Fruit fly (Drosophila melanogaster): ENCODE data around the gene CG33290.

CG33290 gene

DNA sequence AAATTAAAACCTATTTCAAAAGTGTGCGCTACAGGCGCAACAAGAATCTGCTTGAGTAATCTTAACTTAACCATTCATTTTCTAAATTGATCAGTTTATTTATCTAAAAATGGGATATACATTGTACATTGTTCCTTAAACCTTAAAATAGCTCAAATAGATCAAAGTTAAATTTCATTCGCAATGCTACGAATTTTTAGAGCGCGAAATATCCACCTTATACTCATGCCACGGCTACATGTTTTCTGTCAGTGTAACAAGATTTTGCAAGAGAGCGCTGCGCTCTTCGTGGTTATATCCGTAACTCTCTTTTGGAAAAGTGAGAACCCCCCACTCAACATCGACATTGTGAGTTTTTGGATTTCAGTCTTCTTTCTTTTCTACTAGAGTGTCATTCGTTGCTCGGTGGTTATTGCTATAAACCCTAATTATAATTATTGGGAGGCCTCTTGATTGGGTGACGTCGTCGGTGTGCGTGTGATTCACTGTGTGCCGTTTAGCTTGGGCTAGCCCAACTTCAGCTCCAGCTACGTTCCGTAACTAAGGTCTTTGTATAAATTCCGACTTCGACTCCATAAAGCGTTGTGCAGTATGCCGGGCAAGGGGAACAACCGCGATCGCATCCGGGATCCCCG lies 32.6 kb upstream of the CG33290 start (continued):
- TF ChIP-seq Meics (GFP tag; optimal IDR thresholded peaks at IDR 0.05) (peak; percentile 47), Oaz (GFP tag; IDR thresholded peaks at IDR 0.05) (no peak), Blimp-1 (GFP tag; optimal IDR thresholded peaks at IDR 0.05) (peak; percentile 29), CG11504 (tag; optimal IDR thresholded peaks at IDR 0.05) (peak; percentile 62), Doc3 (GFP tag; IDR thresholded peaks at IDR 0.05; ENCODE audit: partially characterized antibody) (no peak), CG17328 (GFP tag; IDR thresholded peaks at IDR 0.05) (peak; percentile 51), CG4854 (GFP tag; optimal IDR thresholded peaks at IDR 0.05) (peak; percentile 5), Rx (GFP tag; IDR thresholded peaks at IDR 0.05) (0 out of 2 replicates have a peak, but pooled peaks have one; percentile 27), CG4424 (GFP tag; optimal IDR thresholded peaks at IDR 0.05) (peak; percentile 18), Max (GFP tag; optimal IDR thresholded peaks at IDR 0.05) (peak; percentile 4), CG18262 (tag; optimal IDR thresholded peaks at IDR 0.05) (peak; percentile 52), BtbVII (GFP tag; optimal IDR thresholded peaks at IDR 0.05) (peak; percentile 53), Xbp1 (GFP tag; optimal IDR thresholded peaks at IDR 0.05) (peak; percentile 55), tin (GFP tag; optimal IDR thresholded peaks at IDR 0.05) (peak; percentile 50), CG8388 (GFP tag; optimal IDR thresholded peaks at IDR 0.05) (peak; percentile 46), CG5953 (GFP tag; IDR thresholded peaks at IDR 0.05) (no peak), az2 (GFP tag; optimal IDR thresholded peaks at IDR 0.05) (peak; percentile 23), CG8290 (GFP tag; optimal IDR thresholded peaks at IDR 0.05) (no peak), CG8290 (tag; optimal IDR thresholded peaks at IDR 0.05) (peak in 1 of 2 experiments; percentile 49), CG12155 (GFP tag; optimal IDR thresholded peaks at IDR 0.05) (peak; percentile 16), pum (GFP tag; optimal IDR thresholded peaks at IDR 0.05) (peak; percentile 8), dpn (GFP tag; optimal IDR thresholded peaks at IDR 0.05) (peak; percentile 29), CG5245 (GFP tag; optimal IDR thresholded peaks at IDR 0.05) (peak; percentile 14), sens (GFP tag) (peak; percentile 90), kni (GFP tag; optimal IDR thresholded peaks at IDR 0.05) (no peak), eyg (GFP tag; optimal IDR thresholded peaks at IDR 0.05) (no peak), gro (GFP tag; optimal IDR thresholded peaks at IDR 0.05) (peak; percentile 39), CG1792 (GFP tag; optimal IDR thresholded peaks at IDR 0.05) (peak; percentile 16), CG16813 (GFP tag; IDR thresholded peaks at IDR 0.05; ENCODE audit: partially characterized antibody) (no peak), E2f2 (GFP tag; IDR thresholded peaks at IDR 0.05) (peak; percentile 24; the same call in 1 of the 2 replicates), H2.0 (GFP tag; IDR thresholded peaks at IDR 0.05) (0 out of 2 replicates have a peak, but pooled peaks have one; percentile 32), prd (optimal IDR thresholded peaks at IDR 0.05) (no peak), prd (GFP tag; IDR thresholded peaks at IDR 0.05) (peak; percentile 53; the same call in 2 of the 3 replicates), zf30C (GFP tag; optimal IDR thresholded peaks at IDR 0.05) (peak; percentile 82), CG13775 (GFP tag; optimal IDR thresholded peaks at IDR 0.05) (peak; percentile 28), CG14710 (tag; optimal IDR thresholded peaks at IDR 0.05) (peak; percentile 20), CG17802 (tag; optimal IDR thresholded peaks at IDR 0.05) (no peak), TFAM (GFP tag; optimal IDR thresholded peaks at IDR 0.05) (no peak), sug (tag; optimal IDR thresholded peaks at IDR 0.05) (no peak), CG14014 (GFP tag; IDR thresholded peaks at IDR 0.05) (0 out of 2 replicates have a peak, but pooled peaks have one; percentile 25), row (GFP tag; IDR thresholded peaks at IDR 0.05) (peak; percentile 71), CG10267 (tag; optimal IDR thresholded peaks at IDR 0.05) (peak; percentile 28), CG30403 (GFP tag; optimal IDR thresholded peaks at IDR 0.05) (peak; percentile 55), CG17912 (GFP tag; optimal IDR thresholded peaks at IDR 0.05) (no peak), lilli (GFP tag; optimal IDR thresholded peaks at IDR 0.05) (peak; percentile 48), PHDP (tag; optimal IDR thresholded peaks at IDR 0.05) (peak; percentile 67), CG17361 (GFP tag; IDR thresholded peaks at IDR 0.05) (peak; percentile 61; the same call in 2 of the 3 replicates), E2f1 (GFP tag; IDR thresholded peaks at IDR 0.05) (no peak), disco-r (GFP tag; optimal IDR thresholded peaks at IDR 0.05) (no peak), CG3407 (GFP tag; optimal IDR thresholded peaks at IDR 0.05) (peak; percentile 22), sqz (GFP tag; optimal IDR thresholded peaks at IDR 0.05) (no peak)

All from whole organism, embryonic.